Worm (Caenorhabditis elegans) whole organism, young adult: ENCODE results near the gene unc-9.

Experiments used
- B0035.1 ChIP-seq: sonication (generic microtip); optimal IDR thresholded peaks from 2 replicates; lab custom pipeline; 2016; ENCODE audit warnings: missing genetic modification characterization, mild to moderate bottlenecking, missing compliant biosample characterization, missing genotype, missing genetic modification reagents
- F49E8.2 ChIP-seq: sonication (generic microtip); optimal IDR thresholded peaks from 3 replicates; lab custom pipeline; 2017; ENCODE audit warnings: missing genetic modification characterization, mild to moderate bottlenecking, missing compliant biosample characterization, antibody characterized with exemption, moderate library complexity; ENCODE audit not compliant: insufficient read depth
- F57A8.1 ChIP-seq: fragments of 200-800 bp; sonication (Bioruptor generic); optimal IDR thresholded peaks from 2 replicates; lab custom pipeline; 2018; ENCODE audit warnings: mild to moderate bottlenecking, missing genetic modification characterization, moderate library complexity, missing compliant biosample characterization
- T07F8.4 ChIP-seq: sonication (generic microtip); optimal IDR thresholded peaks from 2 replicates; lab custom pipeline; 2016; ENCODE audit warnings: mild to moderate bottlenecking, missing genetic modification characterization, moderate library complexity, missing compliant biosample characterization
- Y53G8AR.9 ChIP-seq: fragments of 200-800 bp; sonication (Bioruptor generic); conservative IDR thresholded peaks from 2 replicates; pipeline ENCODE4 v1.3.6; 2022; ENCODE audit warnings: missing genetic modification reagents, missing genetic modification characterization, missing compliant biosample characterization
- Y67H2A.10 ChIP-seq: fragments of 200-800 bp; sonication (Bioruptor generic); conservative IDR thresholded peaks from 2 replicates; pipeline ENCODE4 v1.3.6; 2022; ENCODE audit warnings: missing genetic modification reagents, missing genetic modification characterization, missing compliant biosample characterization
- Y95B8A.8 ChIP-seq: fragments of 200-800 bp; sonication (Bioruptor generic); IDR thresholded peaks from 2 replicates; pipeline ENCODE4 v1.3.6; 2022; ENCODE audit warnings: missing genetic modification reagents, missing genetic modification characterization, missing compliant biosample characterization
- aptf-2 ChIP-seq: fragments of 200-800 bp; sonication (Bioruptor generic); conservative IDR thresholded peaks from 2 replicates; pipeline ENCODE4 v1.3.6; 2022; ENCODE audit warnings: missing genetic modification reagents, missing genetic modification characterization, missing compliant biosample characterization
- attf-5 ChIP-seq: fragments of 200-800 bp; sonication (Bioruptor generic); optimal IDR thresholded peaks from 2 replicates; lab custom pipeline; 2018; ENCODE audit warnings: mild to moderate bottlenecking, missing genetic modification characterization, missing compliant biosample characterization
- bed-1 ChIP-seq: fragments of 200-800 bp; sonication (Bioruptor generic); IDR thresholded peaks from 2 replicates; pipeline ENCODE4 v1.3.6; 2022; ENCODE audit warnings: missing genetic modification reagents, missing genetic modification characterization, missing compliant biosample characterization
- cebp-1 ChIP-seq, 2 experiments: fragments of 200-800 bp in 1 of 2; sonication (Bioruptor generic) in 1 of 2; sonication (generic microtip) in 1 of 2; IDR thresholded peaks in 1 of 2; optimal IDR thresholded peaks in 1 of 2; 2 replicates each; pipeline versions ENCODE4 v1.3.6 to Lab custom; 2017 to 2022; ENCODE audit warnings: missing compliant biosample characterization in 2 of 2, missing genetic modification characterization in 2 of 2, mild to moderate bottlenecking in 1 of 2, missing genetic modification reagents in 1 of 2, moderate library complexity in 1 of 2
- cebp-2 ChIP-seq: fragments of 200-800 bp; sonication (Bioruptor generic); IDR thresholded peaks from 2 replicates; pipeline ENCODE4 v1.3.6; 2022; ENCODE audit warnings: missing genetic modification characterization, missing compliant biosample characterization
- ceh-27 ChIP-seq: fragments of 200-800 bp; sonication (Bioruptor generic); optimal IDR thresholded peaks from 2 replicates; lab custom pipeline; 2018; ENCODE audit warnings: mild to moderate bottlenecking, missing genetic modification characterization, moderate library complexity, missing compliant biosample characterization
- chd-7 ChIP-seq: sonication (generic microtip); optimal IDR thresholded peaks from 2 replicates; lab custom pipeline; 2016; ENCODE audit warnings: mild to moderate bottlenecking, missing genetic modification characterization, moderate library complexity, missing compliant biosample characterization
- dpl-1 ChIP-seq: fragments of 150-350 bp; optimal IDR thresholded peaks from 2 replicates; lab custom pipeline; 2014; ENCODE audit warnings: missing biosample characterization, missing genetic modification reagents, missing genetic modification characterization
- egrh-3 ChIP-seq: fragments of 200-800 bp; sonication (Bioruptor generic); IDR thresholded peaks from 2 replicates; pipeline ENCODE4 v1.3.6; 2022; ENCODE audit warnings: missing genetic modification reagents, missing genetic modification characterization, missing compliant biosample characterization
- ekl-4 ChIP-seq: fragments of 200-800 bp; sonication (Bioruptor generic); IDR thresholded peaks from 2 replicates; pipeline ENCODE4 v1.3.6; 2022; ENCODE audit warnings: missing genetic modification reagents, missing genetic modification characterization, missing compliant biosample characterization
- gei-17 ChIP-seq: fragments of 200-800 bp; sonication (Bioruptor generic); optimal IDR thresholded peaks from 2 replicates; lab custom pipeline; 2018; ENCODE audit warnings: mild to moderate bottlenecking, missing genetic modification characterization, missing compliant biosample characterization
- hlh-12 ChIP-seq: sonication (generic microtip); optimal IDR thresholded peaks from 2 replicates; lab custom pipeline; 2016; ENCODE audit warnings: missing genetic modification characterization, missing compliant biosample characterization
- hmg-20 ChIP-seq: fragments of 200-800 bp; sonication (Bioruptor generic); IDR thresholded peaks from 2 replicates; pipeline ENCODE4 v1.3.6; 2022; ENCODE audit warnings: missing genetic modification reagents, missing genetic modification characterization, missing compliant biosample characterization
- let-607 ChIP-seq, 2 experiments: fragments of 200-800 bp in 1 of 2; sonication (Bioruptor generic) in 1 of 2; sonication (generic microtip) in 1 of 2; optimal IDR thresholded peaks; 2 replicates each; lab custom pipeline; 2016 to 2018; ENCODE audit warnings: mild to moderate bottlenecking in 2 of 2, missing compliant biosample characterization in 2 of 2, missing genetic modification characterization in 2 of 2, moderate library complexity in 2 of 2, missing genotype in 1 of 2
- madf-3 ChIP-seq: fragments of 200-800 bp; sonication (Bioruptor generic); IDR thresholded peaks from 2 replicates; pipeline ENCODE4 v1.3.6; 2022; ENCODE audit warnings: missing genetic modification reagents, missing genetic modification characterization, missing compliant biosample characterization
- mel-28 ChIP-seq: sonication (generic microtip); optimal IDR thresholded peaks from 2 replicates; lab custom pipeline; 2016; ENCODE audit warnings: borderline replicate concordance, mild to moderate bottlenecking, missing genetic modification characterization, missing compliant biosample characterization
- mes-4 ChIP-seq: sonication (generic microtip); optimal IDR thresholded peaks from 2 replicates; lab custom pipeline; 2016; ENCODE audit warnings: missing genotype, missing genetic modification characterization, missing compliant biosample characterization
- nfyb-1 ChIP-seq: fragments of 200-800 bp; sonication (Bioruptor generic); IDR thresholded peaks from 2 replicates; pipeline ENCODE4 v1.3.6; 2022; ENCODE audit warnings: missing genetic modification reagents, missing genetic modification characterization, missing compliant biosample characterization
- nhr-120 ChIP-seq: fragments of 200-800 bp; sonication (Bioruptor generic); IDR thresholded peaks from 2 replicates; pipeline ENCODE4 v1.3.6; 2022; ENCODE audit warnings: missing genetic modification characterization, missing compliant biosample characterization
- nhr-80 ChIP-seq: sonication (generic microtip); optimal IDR thresholded peaks from 2 replicates; lab custom pipeline; 2016; ENCODE audit warnings: missing genetic modification characterization, missing compliant biosample characterization
- somi-1 ChIP-seq: fragments of 200-800 bp; sonication (Bioruptor generic); optimal IDR thresholded peaks from 2 replicates; lab custom pipeline; 2018; ENCODE audit warnings: mild to moderate bottlenecking, missing genetic modification characterization, missing compliant biosample characterization
- unc-62 ChIP-seq: fragments of 150-350 bp; optimal IDR thresholded peaks from 2 replicates; lab custom pipeline; 2014; ENCODE audit warnings: missing biosample characterization, missing genetic modification reagents, missing genetic modification characterization
- ztf-22 ChIP-seq: fragments of 200-800 bp; sonication (Bioruptor generic); optimal IDR thresholded peaks from 2 replicates; lab custom pipeline; 2018; ENCODE audit warnings: mild to moderate bottlenecking, missing genetic modification characterization, moderate library complexity, missing compliant biosample characterization
- ztf-6 ChIP-seq: fragments of 200-800 bp; sonication (Bioruptor generic); IDR thresholded peaks from 2 replicates; pipeline ENCODE4 v1.3.6; 2022; ENCODE audit warnings: missing genetic modification reagents, missing genetic modification characterization, missing compliant biosample characterization

The unc-9 gene

DNA sequence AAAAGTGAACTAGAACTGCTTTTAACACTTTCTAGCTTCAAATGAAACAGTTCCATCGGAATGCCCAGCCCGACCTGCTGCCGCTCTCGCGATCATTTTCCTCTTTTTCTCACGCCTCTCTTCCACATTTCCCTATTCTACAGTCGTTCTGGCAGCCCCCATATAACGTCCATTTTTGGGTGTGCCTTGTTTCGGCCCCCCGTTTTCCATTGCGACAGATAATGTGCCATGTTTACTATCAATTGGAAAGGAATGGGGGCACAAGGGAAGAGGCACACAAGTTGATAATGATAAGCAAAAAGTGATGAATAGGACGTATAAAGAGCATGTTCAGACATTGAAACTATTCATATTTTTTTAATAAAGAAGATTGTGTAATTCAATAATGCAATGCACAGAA is 42.6 kb upstream of the unc-9 start (continued):
- TF ChIP-seq F49E8.2, result no peak

DNA sequence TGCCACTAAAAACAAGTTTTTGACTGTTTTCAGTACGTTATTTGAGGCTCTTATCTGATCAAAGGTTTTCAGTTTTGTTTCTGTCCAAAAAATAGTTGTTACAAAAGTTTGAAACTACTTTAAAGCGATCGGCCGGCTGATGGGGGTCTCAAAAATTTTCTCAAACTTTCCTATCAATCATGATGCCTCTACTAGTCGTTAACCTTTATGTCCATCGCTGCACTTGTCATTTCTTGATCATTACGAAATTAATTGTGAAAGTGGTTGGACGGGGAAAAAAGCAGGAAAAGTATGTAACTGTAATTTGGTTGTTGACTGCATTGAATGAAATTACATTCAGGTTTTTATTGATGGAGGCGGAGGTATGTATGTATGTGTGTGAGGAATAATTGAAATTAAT is 41.7 kb upstream of the unc-9 start:
- TF ChIP-seq nhr-80 (tag; lab: Kevin White, UChicago) (peak; percentile 43), mes-4 (tag; lab: Kevin White, UChicago) (no peak), cebp-1 (GFP tag; IDR thresholded peaks at IDR 0.05; lab: Robert Waterston, UW) (peak; percentile 73), cebp-1 (tag; optimal IDR thresholded peaks at IDR 0.05; lab: Kevin White, UChicago) (peak; percentile 78), unc-62 (GFP tag; lab: Kevin White, UChicago) (peak; percentile 2)

DNA sequence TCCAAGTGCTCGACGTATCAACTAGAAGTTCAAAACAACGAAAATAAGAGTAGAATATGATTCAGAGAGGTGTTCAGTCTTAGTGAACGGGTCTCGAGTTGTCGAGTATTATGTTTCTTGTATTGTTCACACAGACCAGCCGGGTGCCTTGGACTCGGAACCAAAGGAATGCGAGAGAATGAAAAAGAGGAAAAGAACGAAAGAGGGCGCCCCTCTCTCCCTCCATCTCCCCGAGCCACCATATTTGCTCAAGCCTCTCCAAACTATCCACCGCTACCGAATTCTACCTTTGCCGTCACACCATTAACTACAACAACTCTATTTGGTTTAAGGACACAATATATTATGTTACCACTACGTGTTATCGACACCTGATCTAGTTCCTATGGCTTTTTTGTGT is 39.8 kb upstream of the unc-9 start:
- TF ChIP-seq let-607 (tag; optimal IDR thresholded peaks at IDR 0.05; lab: Kevin White, UChicago), result no peak

DNA sequence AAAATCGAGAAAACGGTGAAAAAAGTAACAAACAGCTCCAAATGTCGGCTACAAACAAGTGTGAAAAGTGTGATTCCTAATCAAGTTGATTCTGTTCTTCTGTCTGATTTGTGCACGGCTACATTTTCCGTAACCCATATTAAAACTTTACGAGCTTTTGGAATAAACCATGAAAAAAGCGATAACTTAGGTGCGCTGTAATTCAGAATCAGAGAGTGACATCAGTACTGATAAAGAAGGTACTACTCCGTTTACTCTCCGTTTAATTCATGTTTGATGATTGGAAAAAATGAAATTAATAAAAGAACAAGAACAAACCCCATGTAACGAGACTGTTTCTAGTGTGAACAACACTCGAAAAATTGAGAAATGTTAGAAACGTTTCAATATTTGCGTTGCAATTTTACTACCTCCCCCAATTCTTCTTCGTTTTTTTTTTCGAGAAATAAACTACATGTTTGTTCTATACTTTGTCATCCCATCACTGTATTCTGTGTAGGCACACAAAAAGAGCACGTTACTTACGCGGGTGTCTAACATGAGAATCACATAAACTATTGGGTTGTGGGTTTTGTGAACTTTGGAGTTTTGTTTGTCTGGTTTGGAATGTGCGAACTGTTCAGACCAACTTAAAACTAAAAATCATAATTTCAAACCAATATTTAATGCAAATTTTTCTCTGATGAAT is 39.1 kb upstream of the unc-9 start:
- no peak for TF ChIP-seq attf-5
- no peak for TF ChIP-seq ceh-27 (GFP tag; lab: Kevin White, UChicago)
- no peak for TF ChIP-seq ztf-6 (GFP tag; lab: Robert Waterston, UW)
- TF ChIP-seq bed-1, result no peak
- no peak for TF ChIP-seq B0035.1 (tag; lab: Kevin White, UChicago)
- no peak for TF ChIP-seq nfyb-1
- TF ChIP-seq Y67H2A.10 (GFP tag; lab: Robert Waterston, UW), result no peak
- no peak for TF ChIP-seq aptf-2
- no peak for TF ChIP-seq ekl-4 (GFP tag; lab: Robert Waterston, UW)
- TF ChIP-seq ztf-22 (GFP tag; lab: Kevin White, UChicago), result no peak
- no peak for TF ChIP-seq dpl-1 (GFP tag; lab: Kevin White, UChicago)
- no peak for TF ChIP-seq madf-3
- TF ChIP-seq mes-4 (tag; lab: Kevin White, UChicago), result no peak
- TF ChIP-seq Y53G8AR.9, result no peak
- no peak for TF ChIP-seq unc-62 (GFP tag; lab: Kevin White, UChicago)

DNA sequence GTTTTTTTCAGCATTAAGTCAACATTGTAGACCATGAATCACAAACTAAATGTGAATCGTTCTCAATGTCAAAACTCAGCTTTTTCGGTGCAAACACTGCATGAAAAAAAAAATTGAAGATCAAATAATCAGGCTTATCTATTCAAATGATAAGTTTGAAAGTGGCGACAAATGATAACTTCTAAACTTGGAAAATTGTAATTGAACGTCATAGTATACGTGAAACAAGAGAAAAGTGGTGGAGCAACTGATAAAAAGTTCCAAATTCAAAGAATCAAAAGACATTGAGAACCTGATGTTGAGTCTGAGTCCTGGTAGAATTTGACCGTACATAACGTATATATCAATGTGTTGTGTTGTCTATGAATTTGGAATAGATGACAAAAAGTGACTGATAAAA is 38.4 kb upstream of the unc-9 start:
- TF ChIP-seq nhr-80 (tag; lab: Kevin White, UChicago) (peak; percentile 69), F57A8.1 (GFP tag; lab: Kevin White, UChicago) (no peak), cebp-2 (GFP tag; lab: Robert Waterston, UW) (no peak), cebp-1 (GFP tag; IDR thresholded peaks at IDR 0.05; lab: Robert Waterston, UW) (no peak), cebp-1 (tag; optimal IDR thresholded peaks at IDR 0.05; lab: Kevin White, UChicago) (no peak)
- TF ChIP-seq, all 124 proteins: peak for 1

DNA sequence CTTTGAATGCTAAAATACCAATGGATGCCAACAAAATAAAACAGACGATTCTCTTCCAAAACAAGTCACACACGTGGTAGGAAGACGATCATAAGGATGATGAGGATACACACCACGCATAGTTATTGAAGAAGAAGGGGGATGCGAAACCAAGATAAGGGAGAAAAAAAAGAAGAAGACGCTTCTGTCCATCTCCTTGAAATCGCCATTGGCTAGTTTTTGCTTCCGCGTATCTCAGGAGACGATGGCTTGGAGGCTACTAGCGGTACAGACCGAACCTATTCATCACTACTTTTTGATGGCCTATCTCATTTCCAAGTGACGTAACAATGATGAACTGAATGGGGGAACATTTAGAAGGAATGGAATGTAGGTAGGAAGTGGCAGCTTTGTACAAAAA is 37.3 kb upstream of the unc-9 start:
- TF ChIP-seq Y95B8A.8 (GFP tag; lab: Robert Waterston, UW), result no peak
- no peak for TF ChIP-seq hlh-12 (tag; lab: Kevin White, UChicago)
- no peak for TF ChIP-seq nhr-120 (GFP tag; lab: Robert Waterston, UW)
- no peak for TF ChIP-seq T07F8.4 (tag; lab: Kevin White, UChicago)
- peak; percentile 2 for TF ChIP-seq mel-28 (tag; lab: Kevin White, UChicago)
- TF ChIP-seq egrh-3, result no peak
- TF ChIP-seq hmg-20 (GFP tag; lab: Robert Waterston, UW), result no peak
- no peak for TF ChIP-seq gei-17 (GFP tag; lab: Kevin White, UChicago)
- TF ChIP-seq cebp-1 (GFP tag; IDR thresholded peaks at IDR 0.05; lab: Robert Waterston, UW), result no peak
- TF ChIP-seq cebp-1 (tag; optimal IDR thresholded peaks at IDR 0.05; lab: Kevin White, UChicago), result peak; percentile 18
- peak; percentile 16 for TF ChIP-seq chd-7 (tag; lab: Kevin White, UChicago)
- TF ChIP-seq somi-1 (GFP tag; lab: Kevin White, UChicago), result peak; percentile 36
- TF ChIP-seq, all 124 proteins: peak for 4
